Worm (Caenorhabditis elegans) whole organism, L4 larva: ENCODE measurements around the gene coh-3.

Source experiments
- nhr-25 ChIP-seq: sonication (generic microtip); optimal IDR thresholded peaks from 2 replicates; lab custom pipeline; 2017; ENCODE audit warnings: missing genetic modification characterization, mild to moderate bottlenecking, missing compliant biosample characterization, antibody characterized with exemption, moderate library complexity, borderline replicate concordance; ENCODE audit not compliant: insufficient read depth
- unc-62 ChIP-seq, 3 experiments: fragments of 150-350 bp in 1 of 3; sonication (generic microtip); optimal IDR thresholded peaks in 2 of 3; peaks in 1 of 3; 1 replicate in 1 of 3; 2 replicates in 2 of 3; lab custom pipeline; 2014 to 2017; ENCODE audit warnings: missing biosample characterization in 3 of 3, missing genetic modification characterization in 3 of 3, missing genetic modification reagents in 3 of 3, missing genotype in 1 of 3

ce11 chrV:14437355-14437754 is 19.9 kb upstream of the coh-3 start:
- TF ChIP-seq unc-62 (GFP tag; optimal IDR thresholded peaks at IDR 0.05 in 1 of 2; lab: Kevin White, UChicago) (no peak), unc-62 (tag; optimal IDR thresholded peaks at IDR 0.05; lab: Kevin White, UChicago) (no peak), nhr-25 (no peak)
